Worm (Caenorhabditis elegans) whole organism, L1 larva: ENCODE data around the gene sec-16A.1.

Experiments used
- aly-2 ChIP-seq: fragments of 150-350 bp; optimal IDR thresholded peaks from 2 replicates; lab custom pipeline; 2014; ENCODE audit warnings: missing biosample characterization, missing genetic modification characterization
- efl-3 ChIP-seq: fragments of 200-800 bp; sonication (Bioruptor generic); optimal IDR thresholded peaks from 2 replicates; lab custom pipeline; 2018; ENCODE audit warnings: mild to moderate bottlenecking, missing genetic modification characterization, missing compliant biosample characterization
- lin-13 ChIP-seq: fragments of 150-350 bp; optimal IDR thresholded peaks from 2 replicates; lab custom pipeline; 2014; ENCODE audit warnings: missing biosample characterization, missing genetic modification reagents, missing genetic modification characterization
- nhr-19 ChIP-seq: fragments of 200-800 bp; sonication (Bioruptor generic); conservative IDR thresholded peaks from 2 replicates; pipeline ENCODE4 v1.3.6; 2022; ENCODE audit warnings: missing genetic modification characterization, missing compliant biosample characterization

- TF ChIP-seq lin-13: no peak
- TF ChIP-seq aly-2 (tag; lab: Kevin White, UChicago): no peak
- no peak for TF ChIP-seq nhr-19 (GFP tag; lab: Robert Waterston, UW)
- no peak for TF ChIP-seq efl-3 (GFP tag; lab: Kevin White, UChicago)
Measured at ce11 chrIII:9172702-9173101, 47.1 kb downstream of the sec-16A.1 start, which contains the start of gene ina-1.
